5 worm cellular contexts compared by ENCODE assay signal in the genomic region with DNA sequence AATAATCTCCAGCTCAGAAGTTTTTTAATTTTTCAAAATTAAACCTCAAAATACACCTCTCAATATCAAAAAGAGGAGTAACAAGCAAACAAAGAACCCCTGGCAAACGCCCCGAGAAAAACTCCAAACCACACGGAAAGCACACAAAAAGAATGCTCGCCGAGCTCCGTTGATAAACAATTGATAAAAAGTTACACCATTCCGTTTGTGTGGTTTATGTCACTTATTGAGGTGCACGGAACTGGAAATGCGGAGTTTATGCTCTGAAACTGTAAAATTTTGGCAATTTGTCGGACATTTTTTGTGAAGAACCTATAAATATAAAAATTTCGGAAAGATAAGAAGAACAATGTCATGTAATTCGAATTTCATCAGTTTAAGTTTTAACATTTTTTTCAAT.
TF ChIP-seq lines count a peak whose summit lies in the region.

No protein-coding gene starts in this region.

TF ChIP-seq in whole organism, L1 larva, 84 proteins besides CTCF, POLR2A, EP300 and RAD21:
- TF ChIP-seq ztf-11 (tag; optimal IDR thresholded peaks at IDR 0.05; lab: Kevin White, UChicago) (no peak), nhr-20 (tag; optimal IDR thresholded peaks at IDR 0.05; lab: Kevin White, UChicago) (peak; percentile 7), C34B4.2 (tag; optimal IDR thresholded peaks at IDR 0.05; lab: Kevin White, UChicago) (no peak), lin-35 (GFP tag; optimal IDR thresholded peaks at IDR 0.05; lab: Kevin White, UChicago) (peak in 1 of 2 experiments; percentile 1), lin-14 (GFP tag; optimal IDR thresholded peaks at IDR 0.05; lab: Kevin White, UChicago) (peak; percentile 39), elt-2 (tag; optimal IDR thresholded peaks at IDR 0.05; lab: Kevin White, UChicago) (peak; percentile 71)

TF ChIP-seq in whole organism, L2 larva, 48 proteins besides CTCF, POLR2A, EP300 and RAD21 (continues in another document):
- TF ChIP-seq nhr-11 (tag; optimal IDR thresholded peaks at IDR 0.05; lab: Kevin White, UChicago): no peak
- no peak for TF ChIP-seq alr-1 (tag; optimal IDR thresholded peaks at IDR 0.05; lab: Kevin White, UChicago)
- no peak for TF ChIP-seq ceh-82 (tag; optimal IDR thresholded peaks at IDR 0.05; lab: Kevin White, UChicago)
- TF ChIP-seq snpc-4 (tag; optimal IDR thresholded peaks at IDR 0.05; lab: Kevin White, UChicago): no peak
- no peak for TF ChIP-seq dmd-4 (tag; optimal IDR thresholded peaks at IDR 0.05; lab: Kevin White, UChicago)
- TF ChIP-seq lsy-2 (tag; optimal IDR thresholded peaks at IDR 0.05; lab: Kevin White, UChicago): no peak
- no peak for TF ChIP-seq nhr-6 (tag; optimal IDR thresholded peaks at IDR 0.05; lab: Kevin White, UChicago)
- no peak for TF ChIP-seq nhr-77 (tag; optimal IDR thresholded peaks at IDR 0.05; lab: Kevin White, UChicago)
- no peak for TF ChIP-seq unc-39 (tag; optimal IDR thresholded peaks at IDR 0.05; lab: Kevin White, UChicago)
- no peak for TF ChIP-seq unc-55 (GFP tag; optimal IDR thresholded peaks at IDR 0.05; lab: Kevin White, UChicago)
- peak; percentile 33 for TF ChIP-seq sma-9 (GFP tag; optimal IDR thresholded peaks at IDR 0.05; lab: Kevin White, UChicago)
- no peak for TF ChIP-seq sma-9 (tag; optimal IDR thresholded peaks at IDR 0.05; lab: Kevin White, UChicago)
- TF ChIP-seq nhr-129 (tag; optimal IDR thresholded peaks at IDR 0.05; lab: Kevin White, UChicago): no peak
- no peak for TF ChIP-seq lin-11 (tag; optimal IDR thresholded peaks at IDR 0.05; lab: Kevin White, UChicago)
- TF ChIP-seq ztf-11 (tag; optimal IDR thresholded peaks at IDR 0.05; lab: Kevin White, UChicago): no peak
- TF ChIP-seq nhr-25 (tag; optimal IDR thresholded peaks at IDR 0.05; lab: Kevin White, UChicago): no peak
- no peak for TF ChIP-seq mbf-1 (tag; optimal IDR thresholded peaks at IDR 0.05; lab: Kevin White, UChicago)
- TF ChIP-seq mdl-1 (tag; optimal IDR thresholded peaks at IDR 0.05; lab: Kevin White, UChicago): no peak
- no peak for TF ChIP-seq lin-39 (tag; optimal IDR thresholded peaks at IDR 0.05; lab: Kevin White, UChicago)
- TF ChIP-seq nhr-237 (tag; optimal IDR thresholded peaks at IDR 0.05; lab: Kevin White, UChicago): no peak
- no peak for TF ChIP-seq C34F6.9 (tag; optimal IDR thresholded peaks at IDR 0.05; lab: Kevin White, UChicago)
- no peak for TF ChIP-seq nhr-10 (tag; optimal IDR thresholded peaks at IDR 0.05; lab: Kevin White, UChicago)

TF ChIP-seq in whole organism, L3 larva, 47 proteins besides CTCF, POLR2A, EP300 and RAD21:
- TF ChIP-seq fkh-10 (GFP tag; optimal IDR thresholded peaks at IDR 0.05; lab: Kevin White, UChicago) (no peak), pha-4 (tag; optimal IDR thresholded peaks at IDR 0.05; lab: Kevin White, UChicago) (peak; percentile 46), pqm-1 (tag; optimal IDR thresholded peaks at IDR 0.05; lab: Kevin White, UChicago) (peak; percentile 67), elt-2 (tag; optimal IDR thresholded peaks at IDR 0.05; lab: Kevin White, UChicago) (peak; percentile 90)

TF ChIP-seq in whole organism, L4 larva, 104 proteins besides CTCF, POLR2A, EP300 and RAD21:
- TF ChIP-seq ceh-20 (GFP tag; IDR thresholded peaks at IDR 0.05; lab: Robert Waterston, UW) (0 out of 2 replicates have a peak, but pooled peaks have one; percentile 36), dve-1 (tag; optimal IDR thresholded peaks at IDR 0.05; lab: Kevin White, UChicago; ENCODE audit: insufficient read depth) (peak; percentile 69), daf-16 (GFP tag; optimal IDR thresholded peaks at IDR 0.05; lab: Kevin White, UChicago) (no peak), daf-16 (tag; optimal IDR thresholded peaks at IDR 0.05; lab: Kevin White, UChicago) (peak; percentile 74), nhr-11 (tag; optimal IDR thresholded peaks at IDR 0.05; lab: Kevin White, UChicago) (no peak), pha-4 (GFP tag; IDR thresholded peaks at IDR 0.05; lab: Robert Waterston, UW) (no peak), pha-4 (tag; optimal IDR thresholded peaks at IDR 0.05; lab: Kevin White, UChicago) (peak; percentile 62), nhr-77 (tag; optimal IDR thresholded peaks at IDR 0.05; lab: Kevin White, UChicago) (peak; percentile 41), spr-1 (tag; optimal IDR thresholded peaks at IDR 0.05; lab: Kevin White, UChicago) (no peak), dmd-6 (GFP tag; IDR thresholded peaks at IDR 0.05; lab: Robert Waterston, UW) (peak; percentile 84), nhr-48 (tag; optimal IDR thresholded peaks at IDR 0.05; lab: Kevin White, UChicago) (peak; percentile 38), nhr-102 (tag; optimal IDR thresholded peaks at IDR 0.05; lab: Kevin White, UChicago) (peak; percentile 37), php-3 (GFP tag; IDR thresholded peaks at IDR 0.05; lab: Robert Waterston, UW) (0 out of 2 replicates have a peak, but pooled peaks have one; percentile 49), mxl-3 (GFP tag; optimal IDR thresholded peaks at IDR 0.05; lab: Kevin White, UChicago) (no peak), nhr-6 (tag; optimal IDR thresholded peaks at IDR 0.05; lab: Kevin White, UChicago) (no peak), egl-43 (GFP tag; IDR thresholded peaks at IDR 0.05; lab: Robert Waterston, UW) (no peak), ama-1 (optimal IDR thresholded peaks at IDR 0.05; lab: Kevin White, UChicago) (no peak), hlh-11 (tag; optimal IDR thresholded peaks at IDR 0.05; lab: Kevin White, UChicago) (peak; percentile 66), pqm-1 (tag; optimal IDR thresholded peaks at IDR 0.05; lab: Kevin White, UChicago) (peak; percentile 85), T20F7.1 (GFP tag; optimal IDR thresholded peaks at IDR 0.05; lab: Kevin White, UChicago) (no peak), vab-7 (GFP tag; IDR thresholded peaks at IDR 0.05; lab: Robert Waterston, UW) (no peak), tra-1 (GFP tag; IDR thresholded peaks at IDR 0.05; lab: Robert Waterston, UW) (peak; percentile 48; the same call in 1 of the 2 replicates), nhr-28 (tag; optimal IDR thresholded peaks at IDR 0.05; lab: Kevin White, UChicago) (peak; percentile 92), tag-97 (GFP tag; IDR thresholded peaks at IDR 0.05; lab: Robert Waterston, UW) (no peak), snpc-1.2 (GFP tag; IDR thresholded peaks at IDR 0.05; lab: Robert Waterston, UW) (no peak)
TF ChIP-seq in whole organism, L4 larva: peak in this region for 13.

TF ChIP-seq in whole organism, young adult, 124 proteins besides CTCF, POLR2A, EP300 and RAD21:
- TF ChIP-seq dox-1 (GFP tag; IDR thresholded peaks at IDR 0.05; lab: Robert Waterston, UW) (0 out of 2 replicates have a peak, but pooled peaks have one; percentile 12), cebp-1 (GFP tag; IDR thresholded peaks at IDR 0.05; lab: Robert Waterston, UW) (no peak), cebp-1 (tag; optimal IDR thresholded peaks at IDR 0.05; lab: Kevin White, UChicago) (peak; percentile 37), snpc-4 (GFP tag; optimal IDR thresholded peaks at IDR 0.05; lab: Kevin White, UChicago) (no peak), snpc-4 (tag; optimal IDR thresholded peaks at IDR 0.05; lab: Kevin White, UChicago) (peak in 1 of 4 experiments; percentile 14), F39B2.1 (GFP tag; IDR thresholded peaks at IDR 0.05; lab: Robert Waterston, UW) (no peak), dpl-1 (GFP tag; optimal IDR thresholded peaks at IDR 0.05; lab: Kevin White, UChicago) (no peak), nhr-80 (tag; optimal IDR thresholded peaks at IDR 0.05; lab: Kevin White, UChicago) (peak; percentile 90), unc-62 (GFP tag; optimal IDR thresholded peaks at IDR 0.05; lab: Kevin White, UChicago) (no peak), aptf-2 (GFP tag; conservative IDR thresholded peaks at IDR 0.05; lab: Robert Waterston, UW) (no peak), tbp1 (GFP tag; optimal IDR thresholded peaks at IDR 0.05; lab: Kevin White, UChicago) (peak; percentile 0), ZK185.1 (tag; optimal IDR thresholded peaks at IDR 0.05; lab: Kevin White, UChicago; ENCODE audit: poor library complexity, severe bottlenecking) (no peak), B0261.1 (tag; optimal IDR thresholded peaks at IDR 0.05; lab: Kevin White, UChicago) (no peak), lin-35 (GFP tag; optimal IDR thresholded peaks at IDR 0.05; lab: Kevin White, UChicago) (no peak), nfyb-1 (GFP tag; IDR thresholded peaks at IDR 0.05; lab: Robert Waterston, UW) (no peak), hsf-1 (GFP tag; IDR thresholded peaks at IDR 0.05; lab: Robert Waterston, UW) (no peak), rec-8 (tag; optimal IDR thresholded peaks at IDR 0.05; lab: Kevin White, UChicago) (no peak)
